Worm (Caenorhabditis elegans) whole organism, young adult: ENCODE measurements around the gene cyp-13A1.

ENCODE experiments used
- B0019.2 ChIP-seq: fragments of 200-800 bp; sonication (Bioruptor generic); conservative IDR thresholded peaks from 2 replicates; pipeline ENCODE4 v1.3.6; 2022; ENCODE audit warnings: missing genetic modification reagents, missing genetic modification characterization, missing compliant biosample characterization
- C06A6.2 ChIP-seq: fragments of 200-800 bp; sonication (Bioruptor generic); conservative IDR thresholded peaks from 2 replicates; pipeline ENCODE4 v1.3.6; 2022; ENCODE audit warnings: missing genetic modification characterization, missing compliant biosample characterization
- F37B4.10 ChIP-seq: fragments of 200-800 bp; sonication (Bioruptor generic); IDR thresholded peaks from 2 replicates; pipeline ENCODE4 v1.3.6; 2022; ENCODE audit warnings: missing genetic modification characterization, missing compliant biosample characterization
- F39B2.1 ChIP-seq: fragments of 200-800 bp; sonication (Bioruptor generic); IDR thresholded peaks from 2 replicates; pipeline ENCODE4 v1.3.6; 2022; ENCODE audit warnings: missing genetic modification reagents, missing genetic modification characterization, missing compliant biosample characterization
- F49E8.2 ChIP-seq: sonication (generic microtip); optimal IDR thresholded peaks from 3 replicates; lab custom pipeline; 2017; ENCODE audit warnings: missing genetic modification characterization, mild to moderate bottlenecking, missing compliant biosample characterization, antibody characterized with exemption, moderate library complexity; ENCODE audit not compliant: insufficient read depth
- F57A8.1 ChIP-seq: fragments of 200-800 bp; sonication (Bioruptor generic); optimal IDR thresholded peaks from 2 replicates; lab custom pipeline; 2018; ENCODE audit warnings: mild to moderate bottlenecking, missing genetic modification characterization, moderate library complexity, missing compliant biosample characterization
- T07F8.4 ChIP-seq: sonication (generic microtip); optimal IDR thresholded peaks from 2 replicates; lab custom pipeline; 2016; ENCODE audit warnings: mild to moderate bottlenecking, missing genetic modification characterization, moderate library complexity, missing compliant biosample characterization
- Y53G8AR.9 ChIP-seq: fragments of 200-800 bp; sonication (Bioruptor generic); conservative IDR thresholded peaks from 2 replicates; pipeline ENCODE4 v1.3.6; 2022; ENCODE audit warnings: missing genetic modification reagents, missing genetic modification characterization, missing compliant biosample characterization
- aptf-2 ChIP-seq: fragments of 200-800 bp; sonication (Bioruptor generic); conservative IDR thresholded peaks from 2 replicates; pipeline ENCODE4 v1.3.6; 2022; ENCODE audit warnings: missing genetic modification reagents, missing genetic modification characterization, missing compliant biosample characterization
- athp-1 ChIP-seq: sonication (generic microtip); optimal IDR thresholded peaks from 2 replicates; lab custom pipeline; 2017; ENCODE audit warnings: mild to moderate bottlenecking, missing genetic modification characterization, missing compliant biosample characterization
- attf-3 ChIP-seq: fragments of 200-800 bp; sonication (Bioruptor generic); conservative IDR thresholded peaks from 2 replicates; pipeline ENCODE4 v1.3.6; 2022; ENCODE audit warnings: missing genetic modification reagents, missing genetic modification characterization, missing compliant biosample characterization
- ccch-3 ChIP-seq: fragments of 200-800 bp; sonication (Bioruptor generic); optimal IDR thresholded peaks from 2 replicates; lab custom pipeline; 2018; ENCODE audit warnings: mild to moderate bottlenecking, missing genetic modification characterization, missing compliant biosample characterization
- ceh-100 ChIP-seq: fragments of 200-800 bp; sonication (Bioruptor generic); IDR thresholded peaks from 2 replicates; pipeline ENCODE4 v1.3.6; 2022; ENCODE audit warnings: missing genetic modification reagents, missing genetic modification characterization, missing compliant biosample characterization
- ceh-58 ChIP-seq: fragments of 200-800 bp; sonication (Bioruptor generic); IDR thresholded peaks from 2 replicates; pipeline ENCODE4 v1.3.6; 2022; ENCODE audit warnings: missing genetic modification characterization, missing compliant biosample characterization
- ceh-79 ChIP-seq: sonication (generic microtip); optimal IDR thresholded peaks from 2 replicates; lab custom pipeline; 2017; ENCODE audit warnings: mild to moderate bottlenecking, missing genetic modification characterization, missing compliant biosample characterization
- chd-7 ChIP-seq: sonication (generic microtip); optimal IDR thresholded peaks from 2 replicates; lab custom pipeline; 2016; ENCODE audit warnings: mild to moderate bottlenecking, missing genetic modification characterization, moderate library complexity, missing compliant biosample characterization
- die-1 ChIP-seq: sonication (generic microtip); optimal IDR thresholded peaks from 2 replicates; lab custom pipeline; 2016; ENCODE audit warnings: missing genotype, mild to moderate bottlenecking, missing genetic modification characterization, missing compliant biosample characterization
- dpff-1 ChIP-seq: sonication (generic microtip); optimal IDR thresholded peaks from 2 replicates; lab custom pipeline; 2017; ENCODE audit warnings: mild to moderate bottlenecking, missing genetic modification characterization, missing compliant biosample characterization
- efl-1 ChIP-seq: fragments of 150-350 bp; optimal IDR thresholded peaks from 2 replicates; lab custom pipeline; 2014; ENCODE audit warnings: missing biosample characterization, missing genetic modification reagents, missing genetic modification characterization
- egl-44 ChIP-seq: fragments of 200-800 bp; sonication (Bioruptor generic); IDR thresholded peaks from 2 replicates; pipeline ENCODE4 v1.3.6; 2022; ENCODE audit warnings: missing genetic modification reagents, missing genetic modification characterization, missing compliant biosample characterization
- egrh-3 ChIP-seq: fragments of 200-800 bp; sonication (Bioruptor generic); IDR thresholded peaks from 2 replicates; pipeline ENCODE4 v1.3.6; 2022; ENCODE audit warnings: missing genetic modification reagents, missing genetic modification characterization, missing compliant biosample characterization
- ekl-4 ChIP-seq: fragments of 200-800 bp; sonication (Bioruptor generic); IDR thresholded peaks from 2 replicates; pipeline ENCODE4 v1.3.6; 2022; ENCODE audit warnings: missing genetic modification reagents, missing genetic modification characterization, missing compliant biosample characterization
- hlh-12 ChIP-seq: sonication (generic microtip); optimal IDR thresholded peaks from 2 replicates; lab custom pipeline; 2016; ENCODE audit warnings: missing genetic modification characterization, missing compliant biosample characterization
- hmg-1.2 ChIP-seq: fragments of 200-800 bp; sonication (Bioruptor generic); IDR thresholded peaks from 2 replicates; pipeline ENCODE4 v1.3.6; 2022; ENCODE audit warnings: missing genetic modification reagents, missing genetic modification characterization, missing compliant biosample characterization
- lag-1 ChIP-seq: fragments of 200-800 bp; sonication (Bioruptor generic); IDR thresholded peaks from 2 replicates; pipeline ENCODE4 v1.3.6; 2022; ENCODE audit warnings: missing genetic modification reagents, missing genetic modification characterization, missing compliant biosample characterization
- let-607 ChIP-seq, 2 experiments: fragments of 200-800 bp in 1 of 2; sonication (Bioruptor generic) in 1 of 2; sonication (generic microtip) in 1 of 2; optimal IDR thresholded peaks; 2 replicates each; lab custom pipeline; 2016 to 2018; ENCODE audit warnings: mild to moderate bottlenecking in 2 of 2, missing compliant biosample characterization in 2 of 2, missing genetic modification characterization in 2 of 2, moderate library complexity in 2 of 2, missing genotype in 1 of 2
- lin-54 ChIP-seq: fragments of 200-800 bp; sonication (Bioruptor generic); optimal IDR thresholded peaks from 2 replicates; lab custom pipeline; 2018; ENCODE audit warnings: mild to moderate bottlenecking, missing genetic modification characterization, missing compliant biosample characterization
- lir-1 ChIP-seq: fragments of 200-800 bp; sonication (Bioruptor generic); conservative IDR thresholded peaks from 2 replicates; pipeline ENCODE4 v1.3.6; 2022; ENCODE audit warnings: missing genetic modification reagents, missing genetic modification characterization, missing compliant biosample characterization
- madf-10 ChIP-seq: sonication (generic microtip); optimal IDR thresholded peaks from 2 replicates; lab custom pipeline; 2016; ENCODE audit warnings: mild to moderate bottlenecking, missing genetic modification characterization, missing compliant biosample characterization
- madf-6 ChIP-seq: fragments of 200-800 bp; sonication (Bioruptor generic); IDR thresholded peaks from 2 replicates; pipeline ENCODE4 v1.3.6; 2022; ENCODE audit warnings: missing genetic modification reagents, missing genetic modification characterization, missing compliant biosample characterization
- mcd-1 ChIP-seq: fragments of 200-800 bp; sonication (Bioruptor generic); IDR thresholded peaks from 2 replicates; pipeline ENCODE4 v1.3.6; 2022; ENCODE audit warnings: missing genetic modification reagents, missing genetic modification characterization, missing compliant biosample characterization
- mel-28 ChIP-seq: sonication (generic microtip); optimal IDR thresholded peaks from 2 replicates; lab custom pipeline; 2016; ENCODE audit warnings: borderline replicate concordance, mild to moderate bottlenecking, missing genetic modification characterization, missing compliant biosample characterization
- nfya-1 ChIP-seq: sonication (generic microtip); optimal IDR thresholded peaks from 2 replicates; lab custom pipeline; 2017; ENCODE audit warnings: antibody characterized with exemption, missing compliant biosample characterization, missing genetic modification characterization, borderline replicate concordance; ENCODE audit not compliant: insufficient read depth
- nhr-80 ChIP-seq: sonication (generic microtip); optimal IDR thresholded peaks from 2 replicates; lab custom pipeline; 2016; ENCODE audit warnings: missing genetic modification characterization, missing compliant biosample characterization
- nhr-90 ChIP-seq: sonication (generic microtip); optimal IDR thresholded peaks from 2 replicates; lab custom pipeline; 2016; ENCODE audit warnings: missing genotype, mild to moderate bottlenecking, missing genetic modification characterization, missing compliant biosample characterization
- pbrm-1 ChIP-seq: fragments of 200-800 bp; sonication (Bioruptor generic); IDR thresholded peaks from 2 replicates; pipeline ENCODE4 v1.3.6; 2022; ENCODE audit warnings: missing genetic modification reagents, missing genetic modification characterization, missing compliant biosample characterization
- sea-2 ChIP-seq: fragments of 200-800 bp; sonication (Bioruptor generic); IDR thresholded peaks from 2 replicates; pipeline ENCODE4 v1.3.6; 2022; ENCODE audit warnings: missing genetic modification characterization, missing compliant biosample characterization
- unc-130 ChIP-seq: sonication (generic microtip); optimal IDR thresholded peaks from 2 replicates; lab custom pipeline; 2016; ENCODE audit warnings: missing genetic modification reagents, missing genetic modification characterization, missing compliant biosample characterization
- xnd-1 ChIP-seq: sonication (generic microtip); optimal IDR thresholded peaks from 2 replicates; lab custom pipeline; 2016; ENCODE audit warnings: missing genotype, missing genetic modification reagents, missing genetic modification characterization, missing compliant biosample characterization
- ztf-25 ChIP-seq: fragments of 200-800 bp; sonication (Bioruptor generic); IDR thresholded peaks from 2 replicates; pipeline ENCODE4 v1.3.6; 2022; ENCODE audit warnings: missing genetic modification reagents, missing genetic modification characterization, missing compliant biosample characterization
- ztf-26 ChIP-seq: sonication (generic microtip); optimal IDR thresholded peaks from 2 replicates; lab custom pipeline; 2017; ENCODE audit warnings: missing genetic modification characterization, missing compliant biosample characterization

The cyp-13A1 gene

ce11 chrII:9769797-9770520 is 11.8 kb downstream of the cyp-13A1 start, which contains the start of gene aqp-10 (continued):
- 0 out of 2 replicates have a peak, but pooled peaks have one; percentile 14 for TF ChIP-seq hmg-1.2 (GFP tag; lab: Robert Waterston, UW)
- TF ChIP-seq dpff-1 = no peak
- 0 out of 2 replicates have a peak, but pooled peaks have one; percentile 34 for TF ChIP-seq pbrm-1 (GFP tag; lab: Robert Waterston, UW)
- TF ChIP-seq nfya-1 (tag; lab: Kevin White, UChicago) = no peak
- 0 out of 2 replicates have a peak, but pooled peaks have one; percentile 26 for TF ChIP-seq mcd-1
- TF ChIP-seq hlh-12 (tag; lab: Kevin White, UChicago) = no peak
- TF ChIP-seq xnd-1 = no peak
- TF ChIP-seq chd-7 = no peak

ce11 chrII:9764696-9765095 is 17.1 kb downstream of the cyp-13A1 start:
- no peak for TF ChIP-seq nhr-90
- no peak for TF ChIP-seq F57A8.1 (GFP tag; lab: Kevin White, UChicago)
- TF ChIP-seq ceh-100 (GFP tag; lab: Robert Waterston, UW) = no peak
- no peak for TF ChIP-seq ztf-26 (tag; lab: Kevin White, UChicago)
- TF ChIP-seq die-1 (tag; lab: Kevin White, UChicago) = no peak
- TF ChIP-seq T07F8.4 (tag; lab: Kevin White, UChicago) = no peak
- no peak for TF ChIP-seq ceh-79 (tag; lab: Kevin White, UChicago)
- no peak for TF ChIP-seq nhr-80 (tag; lab: Kevin White, UChicago)
- TF ChIP-seq madf-10 = no peak
- no peak for TF ChIP-seq nfya-1 (tag; lab: Kevin White, UChicago)
- no peak for TF ChIP-seq C06A6.2
- TF ChIP-seq ekl-4 (GFP tag; lab: Robert Waterston, UW) = no peak
- no peak for TF ChIP-seq sea-2 (GFP tag; lab: Robert Waterston, UW)
- no peak for TF ChIP-seq ceh-58 (GFP tag; lab: Robert Waterston, UW)
- TF ChIP-seq athp-1 = no peak
- no peak for TF ChIP-seq F37B4.10 (GFP tag; lab: Robert Waterston, UW)
- TF ChIP-seq lag-1 (GFP tag; lab: Robert Waterston, UW) = no peak

- TF ChIP-seq nhr-90 (no peak), ceh-100 (GFP tag; lab: Robert Waterston, UW) (no peak), F37B4.10 (GFP tag; lab: Robert Waterston, UW) (no peak), lir-1 (GFP tag; lab: Robert Waterston, UW) (no peak), aptf-2 (GFP tag; lab: Robert Waterston, UW) (no peak), F39B2.1 (no peak), egl-44 (GFP tag; lab: Robert Waterston, UW) (no peak), athp-1 (no peak), egrh-3 (no peak)
Observed at ce11 chrII:9759382-9759781, 22.4 kb downstream of the cyp-13A1 start.

ce11 chrII:9757651-9758282 is 24.0 kb downstream of the cyp-13A1 start, which contains the start of gene shk-1:
shk-1 (plus strand) TSS chrII:9758232.
- no peak for TF ChIP-seq Y53G8AR.9 (GFP tag; lab: Robert Waterston, UW)
- TF ChIP-seq, all 124 proteins: peak for 0

- no peak for TF ChIP-seq mel-28 (tag; lab: Kevin White, UChicago)
- no peak for TF ChIP-seq attf-3 (GFP tag; lab: Robert Waterston, UW)
- no peak for TF ChIP-seq sea-2 (GFP tag; lab: Robert Waterston, UW)
- no peak for TF ChIP-seq lin-54
- TF ChIP-seq B0019.2 = no peak
- TF ChIP-seq madf-6 (GFP tag; lab: Robert Waterston, UW) = no peak
- no peak for TF ChIP-seq efl-1 (GFP tag; lab: Kevin White, UChicago)
- TF ChIP-seq let-607 (tag; optimal IDR thresholded peaks at IDR 0.05; lab: Kevin White, UChicago) = no peak
- TF ChIP-seq F49E8.2 (tag; lab: Kevin White, UChicago) = no peak
- TF ChIP-seq ccch-3 (GFP tag; lab: Kevin White, UChicago) = no peak
- no peak for TF ChIP-seq unc-130 (GFP tag; lab: Kevin White, UChicago)
- TF ChIP-seq ztf-25 (GFP tag; lab: Robert Waterston, UW) = no peak
Observed at ce11 chrII:9755425-9755824, 26.4 kb downstream of the cyp-13A1 start.
